Worm (Caenorhabditis elegans) whole organism, L4/young adult: ENCODE data around the gene gba-1.

Experiments used
- W03F9.2 ChIP-seq: fragments of 150-350 bp; optimal IDR thresholded peaks from 2 replicates; lab custom pipeline; 2014; ENCODE audit warnings: missing biosample characterization, missing genetic modification characterization
- dao-5 ChIP-seq: sonication (generic microtip); optimal IDR thresholded peaks from 2 replicates; lab custom pipeline; 2016; ENCODE audit warnings: missing genotype, missing genetic modification characterization, moderate library complexity, missing compliant biosample characterization
- him-1 ChIP-seq: sonication (generic microtip); optimal IDR thresholded peaks from 2 replicates; lab custom pipeline; 2016; ENCODE audit warnings: missing genotype, missing genetic modification reagents, missing genetic modification characterization, missing compliant biosample characterization

The gba-1 gene

DNA sequence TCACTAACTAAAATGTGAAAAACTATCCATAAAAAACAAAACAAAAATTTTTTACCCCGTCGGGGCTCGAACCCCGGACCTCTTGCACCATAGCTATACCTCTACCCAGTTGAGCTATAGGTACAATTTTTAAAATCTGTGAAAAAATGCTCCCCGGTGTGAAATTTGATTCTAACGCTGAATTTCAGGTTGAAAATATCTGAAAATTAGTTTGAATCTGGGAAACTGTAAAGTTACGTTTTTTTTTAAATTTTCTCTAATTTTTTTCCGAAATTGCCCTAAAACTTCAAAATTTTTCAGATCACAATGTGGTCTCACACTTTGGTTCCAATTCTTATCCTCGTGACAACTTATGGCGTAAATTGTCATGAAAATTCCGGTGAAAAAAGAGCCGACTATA, 31.3 kb downstream of the gba-1 start, which contains the start of gene Y59C2A.1:
Y59C2A.1 (plus strand) TSS at position 301 of the 400 bp plus-strand sequence.
- TF ChIP-seq dao-5 (tag; lab: Kevin White, UChicago) (no peak), W03F9.2 (tag; lab: Kevin White, UChicago) (no peak), him-1 (no peak)

DNA sequence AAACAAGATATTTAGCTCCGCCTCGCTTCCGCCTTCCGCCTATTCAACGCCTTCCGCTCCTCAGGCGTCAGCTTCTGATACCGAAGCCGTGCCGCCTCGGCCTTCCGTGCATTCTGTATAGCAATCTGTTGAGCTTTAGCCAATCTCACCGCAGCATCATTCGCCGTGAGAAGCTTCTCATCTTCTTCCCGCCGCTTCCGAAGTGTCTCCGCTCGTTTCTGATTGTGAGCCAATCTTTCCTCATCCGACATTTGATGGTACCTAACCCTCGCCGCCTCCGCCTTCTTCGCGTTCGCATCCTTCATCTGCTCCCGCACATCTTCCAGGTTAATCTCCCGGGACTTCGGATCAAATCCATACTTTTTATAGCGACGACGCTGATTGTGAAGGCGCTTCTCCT, 39.0 kb downstream of the gba-1 start:
- TF ChIP-seq W03F9.2 (tag; lab: Kevin White, UChicago), result no peak
- no peak for TF ChIP-seq him-1
- no peak for TF ChIP-seq dao-5 (tag; lab: Kevin White, UChicago)

DNA sequence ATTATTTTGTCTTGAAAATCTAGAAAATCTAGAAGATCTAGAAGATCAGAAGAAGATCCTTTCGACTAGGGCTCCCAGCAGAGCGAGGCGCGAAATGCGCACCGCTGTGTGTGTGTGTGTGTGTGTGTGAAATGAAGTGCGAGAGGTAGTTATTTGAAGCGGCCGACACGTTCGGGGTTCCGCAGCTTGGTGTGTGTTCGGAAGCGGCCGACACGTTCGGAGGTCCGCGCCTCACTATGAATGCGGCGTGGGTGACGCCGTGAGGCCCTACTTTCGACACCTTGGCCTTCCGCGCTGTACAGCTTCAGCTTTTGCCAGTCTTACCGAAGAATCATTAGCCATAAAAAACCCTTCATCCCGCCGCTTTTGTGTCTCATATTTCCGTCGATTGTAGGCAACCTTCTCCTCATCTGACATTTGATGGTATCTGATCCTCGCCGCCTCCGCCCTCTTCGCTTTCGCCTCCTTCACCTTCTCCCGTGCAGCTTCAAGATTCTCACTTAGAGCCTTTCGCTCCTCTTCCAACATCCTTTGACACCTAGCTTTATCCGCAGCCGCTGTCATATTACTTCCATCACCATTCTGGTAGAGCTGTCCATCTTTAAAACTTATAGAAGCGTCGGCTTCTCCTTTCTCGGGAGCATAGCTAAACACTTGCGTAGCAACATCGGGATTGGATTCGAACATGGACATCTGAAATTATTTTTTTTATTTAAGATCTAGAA, 40.6 kb downstream of the gba-1 start:
- TF ChIP-seq him-1 (no peak), dao-5 (tag; lab: Kevin White, UChicago) (no peak), W03F9.2 (tag; lab: Kevin White, UChicago) (no peak)

DNA sequence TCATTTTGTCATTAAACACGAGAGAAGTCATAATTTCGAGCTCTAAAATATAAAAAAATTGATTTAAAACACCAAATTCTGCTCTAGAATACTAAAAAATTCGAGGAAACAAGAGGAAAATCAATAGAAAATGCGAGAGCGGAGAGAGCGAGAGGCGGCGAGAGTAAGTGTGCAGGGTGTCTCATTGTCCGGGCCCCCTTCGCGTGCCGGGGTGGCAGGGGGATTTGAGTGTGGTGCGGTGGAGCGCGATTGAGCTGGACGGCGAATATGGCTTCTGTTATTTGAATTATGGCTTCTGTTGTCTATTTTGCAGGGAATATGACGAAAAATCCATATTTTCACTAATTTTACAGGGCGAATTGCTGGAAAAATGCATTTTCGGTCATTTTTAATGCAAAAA, 43.3 kb downstream of the gba-1 start, which contains the start of gene Y59C2A.3:
Y59C2A.3 (minus strand) TSS at position 42 of the 400 bp plus-strand sequence.
- no peak for TF ChIP-seq dao-5 (tag; lab: Kevin White, UChicago)
- TF ChIP-seq him-1, result no peak
- no peak for TF ChIP-seq W03F9.2 (tag; lab: Kevin White, UChicago)

- no peak for TF ChIP-seq W03F9.2 (tag; lab: Kevin White, UChicago)
- no peak for TF ChIP-seq him-1
- TF ChIP-seq dao-5 (tag; lab: Kevin White, UChicago), result no peak
Measured at ce11 chrII:2221196-2221896, 44.8 kb downstream of the gba-1 start.

DNA sequence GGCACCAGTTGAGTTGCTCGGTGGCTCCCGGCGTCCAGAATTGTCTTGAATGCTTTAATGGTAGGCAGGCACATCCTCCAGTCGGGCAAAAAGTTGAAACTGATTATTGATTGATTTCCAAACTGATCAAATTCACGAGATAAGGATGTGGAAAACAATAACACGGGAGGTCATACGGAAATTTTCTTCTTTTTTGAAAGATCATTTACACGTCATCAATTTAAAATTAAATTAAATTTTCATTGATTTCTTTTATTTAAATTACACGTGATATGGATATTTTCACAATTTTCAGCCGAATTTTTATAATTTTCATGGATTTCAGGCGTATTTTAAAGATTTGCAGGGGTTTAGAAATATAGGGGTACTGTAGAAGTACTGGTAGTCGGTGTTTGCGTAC, 46.9 kb downstream of the gba-1 start, which contains the start of gene cbs-2:
cbs-2 (minus strand) TSS at position 101 of the 400 bp plus-strand sequence.
- no peak for TF ChIP-seq him-1
- no peak for TF ChIP-seq dao-5 (tag; lab: Kevin White, UChicago)
- TF ChIP-seq W03F9.2 (tag; lab: Kevin White, UChicago), result no peak

ce11 chrII:2225608-2226007, 49.1 kb downstream of the gba-1 start, which contains the start of gene F54A3.5:
TSS of gene F54A3.5 (minus strand) at chrII:2225708.
- no peak for TF ChIP-seq dao-5 (tag; lab: Kevin White, UChicago)
- no peak for TF ChIP-seq him-1
- TF ChIP-seq W03F9.2 (tag; lab: Kevin White, UChicago), result no peak

- TF ChIP-seq him-1 (no peak), dao-5 (tag; lab: Kevin White, UChicago) (no peak)
Measured at ce11 chrII:2230368-2230767, 53.8 kb downstream of the gba-1 start.
